Worm (Caenorhabditis elegans): ENCODE measurements around the gene dlat-1.
"Not testable (repeated sequence)": the region's sequence is repeated elsewhere in the genome, so short reads cannot be mapped to it uniquely, and the experiment has no call there.

Gene dlat-1

ce11 chrV:14468196-14468874, 21.2 kb upstream of the dlat-1 start, which contains the start of gene srz-97 (continued):
- TF ChIP-seq nhr-90 (tag; optimal IDR thresholded peaks at IDR 0.05; ENCODE audit: poor library complexity): peak; percentile 84
- TF ChIP-seq snpc-4 (tag; optimal IDR thresholded peaks at IDR 0.05): peak; percentile 97
- TF ChIP-seq rnt-1 (tag; optimal IDR thresholded peaks at IDR 0.05): peak; percentile 43
- peak; percentile 65 for TF ChIP-seq elt-2 (tag; optimal IDR thresholded peaks at IDR 0.05)
- TF ChIP-seq snu-23 (GFP tag; optimal IDR thresholded peaks at IDR 0.05): peak; percentile 66
- TF ChIP-seq nhr-71 (tag; optimal IDR thresholded peaks at IDR 0.05): peak; percentile 73
- TF ChIP-seq nhr-19 (GFP tag; conservative IDR thresholded peaks at IDR 0.05): peak; percentile 76
- peak; percentile 58 for TF ChIP-seq swsn-7 (tag; optimal IDR thresholded peaks at IDR 0.05)
- TF ChIP-seq nhr-47 (tag; optimal IDR thresholded peaks at IDR 0.05): peak; percentile 73

DNA sequence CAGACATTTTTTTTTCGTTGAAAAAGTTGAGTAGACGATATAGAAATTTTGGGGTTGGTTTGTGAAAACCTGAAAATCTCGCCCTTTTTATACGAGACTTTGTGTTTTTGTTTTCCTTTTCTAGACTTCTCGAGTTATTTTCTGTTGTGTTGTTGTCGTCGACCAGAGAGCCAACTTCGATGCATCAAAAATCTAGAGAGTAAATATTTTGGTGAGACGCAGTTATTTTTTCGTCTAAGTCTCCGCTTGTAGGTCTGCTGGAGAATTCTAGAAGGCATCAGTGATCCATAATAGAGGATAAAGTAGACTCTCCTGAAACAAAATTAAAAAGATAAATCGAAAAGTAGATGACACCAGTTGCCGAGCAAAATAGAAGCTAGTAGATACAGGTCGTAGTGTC, 17.3 kb upstream of the dlat-1 start, which contains the start of gene F08H9.4:
Gene F08H9.4, minus strand, starts transcription at position 61 of the 400 bp plus-strand sequence.
- TF ChIP-seq lin-35 (GFP tag; optimal IDR thresholded peaks at IDR 0.05) (no peak), nhr-85 (tag) (no peak), efl-1 (optimal IDR thresholded peaks at IDR 0.05) (no peak), efl-1 (GFP tag; optimal IDR thresholded peaks at IDR 0.05 in 1 of 2) (no peak), egl-13 (tag; optimal IDR thresholded peaks at IDR 0.05) (no peak), nhr-47 (tag; optimal IDR thresholded peaks at IDR 0.05) (no peak), jun-1 (tag; optimal IDR thresholded peaks at IDR 0.05) (no peak), nhr-20 (tag; optimal IDR thresholded peaks at IDR 0.05) (no peak), isw-1 (GFP tag; IDR thresholded peaks at IDR 0.05) (no peak), ceh-90 (tag; optimal IDR thresholded peaks at IDR 0.05) (no peak), zag-1 (tag; optimal IDR thresholded peaks at IDR 0.05) (no peak), ets-5 (GFP tag; IDR thresholded peaks at IDR 0.05) (no peak), ces-1 (GFP tag; optimal IDR thresholded peaks at IDR 0.05) (no peak), ama-1 (optimal IDR thresholded peaks at IDR 0.05) (no peak), nhr-76 (tag; optimal IDR thresholded peaks at IDR 0.05) (no peak), nhr-84 (tag; optimal IDR thresholded peaks at IDR 0.05) (no peak), nhr-90 (tag; optimal IDR thresholded peaks at IDR 0.05; ENCODE audit: poor library complexity) (no peak), snu-23 (GFP tag; optimal IDR thresholded peaks at IDR 0.05) (no peak), vab-15 (tag; optimal IDR thresholded peaks at IDR 0.05) (no peak), rnt-1 (tag; optimal IDR thresholded peaks at IDR 0.05) (no peak), lin-14 (GFP tag; optimal IDR thresholded peaks at IDR 0.05) (no peak)

DNA sequence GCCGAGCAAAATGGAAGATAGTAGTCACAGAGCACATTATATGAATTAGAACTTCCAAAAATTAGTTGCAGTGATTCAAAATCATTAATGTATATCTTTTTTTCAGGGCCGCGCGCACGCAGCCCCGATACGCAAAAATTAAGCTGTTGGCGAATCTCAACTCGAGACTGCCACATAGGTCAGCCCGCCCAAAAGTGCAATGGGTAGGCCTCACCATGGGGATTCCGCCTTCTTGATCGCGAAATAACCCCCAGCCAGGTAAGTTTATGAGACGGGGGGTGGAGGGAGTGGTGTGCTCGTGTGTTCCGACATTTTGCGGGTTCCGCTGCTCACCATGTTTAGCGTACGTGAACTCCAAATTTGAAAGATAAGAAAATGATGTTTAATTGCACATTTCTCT, 16.0 kb upstream of the dlat-1 start, which contains the start of gene F08H9.3:
Gene F08H9.3, minus strand, starts transcription at position 252 of the 400 bp plus-strand sequence.
- TF ChIP-seq nhr-90 (tag; optimal IDR thresholded peaks at IDR 0.05; ENCODE audit: poor library complexity): peak; percentile 26
- TF ChIP-seq elt-2 (tag; optimal IDR thresholded peaks at IDR 0.05): peak; percentile 85
- not testable (repeated sequence) for TF ChIP-seq efl-1 (optimal IDR thresholded peaks at IDR 0.05)
- TF ChIP-seq efl-1 (GFP tag; optimal IDR thresholded peaks at IDR 0.05 in 1 of 2): peak in 1 of 2 experiments; percentile 84
- peak; percentile 86 for TF ChIP-seq snpc-4 (tag; optimal IDR thresholded peaks at IDR 0.05)
- peak; percentile 9 for TF ChIP-seq nhr-20 (tag; optimal IDR thresholded peaks at IDR 0.05)
- TF ChIP-seq nhr-71 (tag; optimal IDR thresholded peaks at IDR 0.05): peak; percentile 16

- no peak for TF ChIP-seq Y116A8C.19 (tag; optimal IDR thresholded peaks at IDR 0.05; ENCODE audit: borderline replicate concordance)
- TF ChIP-seq dpl-1 (GFP tag; optimal IDR thresholded peaks at IDR 0.05): no peak
- peak; percentile 1 for TF ChIP-seq skn-1 (tag; optimal IDR thresholded peaks at IDR 0.05)
- no peak for TF ChIP-seq ceh-88 (GFP tag; IDR thresholded peaks at IDR 0.05)
- no peak for TF ChIP-seq lin-13 (GFP tag; optimal IDR thresholded peaks at IDR 0.05)
These were observed 15.6 kb upstream of the dlat-1 start for ce11 chrV:14462653-14463052.

ce11 chrV:14460615-14461102, 13.6 kb upstream of the dlat-1 start, which contains the start of gene F08H9.2:
Gene F08H9.2, plus strand, starts transcription at chrV:14460665.
- no peak for TF ChIP-seq C04F5.9 (tag; optimal IDR thresholded peaks at IDR 0.05)
- no peak for TF ChIP-seq unc-98 (GFP tag; IDR thresholded peaks at IDR 0.05)
- TF ChIP-seq C16A3.4 (tag; optimal IDR thresholded peaks at IDR 0.05): no peak
- no peak for TF ChIP-seq egl-13 (tag; optimal IDR thresholded peaks at IDR 0.05)
- no peak for TF ChIP-seq efl-3 (GFP tag; optimal IDR thresholded peaks at IDR 0.05)
- no peak for TF ChIP-seq zag-1 (tag; optimal IDR thresholded peaks at IDR 0.05)
- no peak for TF ChIP-seq efl-1 (optimal IDR thresholded peaks at IDR 0.05)
- TF ChIP-seq efl-1 (GFP tag; optimal IDR thresholded peaks at IDR 0.05 in 1 of 2): no peak

Measured in whole organism, L1 larva.